Worm (Caenorhabditis elegans) whole organism, mixed stage, embryonic: ENCODE results near the gene C44C10.5.

Source experiments
- elt-1 ChIP-seq: sonication (generic microtip); optimal IDR thresholded peaks from 2 replicates; lab custom pipeline; 2017; ENCODE audit warnings: missing genetic modification characterization, mild to moderate bottlenecking, missing compliant biosample characterization, antibody characterized with exemption, moderate library complexity, borderline replicate concordance; ENCODE audit not compliant: insufficient read depth
- elt-3 ChIP-seq: fragments of 150-350 bp; optimal IDR thresholded peaks from 2 replicates; lab custom pipeline; 2014; ENCODE audit warnings: missing biosample characterization, missing genetic modification characterization
- flh-1 ChIP-seq: fragments of 200-800 bp; sonication (Bioruptor generic); optimal IDR thresholded peaks from 2 replicates; lab custom pipeline; 2018; ENCODE audit warnings: mild to moderate bottlenecking, missing genetic modification characterization, moderate library complexity, missing compliant biosample characterization
- ham-2 ChIP-seq: fragments of 200-800 bp; sonication (Bioruptor generic); optimal IDR thresholded peaks from 2 replicates; lab custom pipeline; 2018; ENCODE audit warnings: mild to moderate bottlenecking, missing genetic modification characterization, missing compliant biosample characterization
- mls-2 ChIP-seq: sonication (generic microtip); optimal IDR thresholded peaks from 2 replicates; lab custom pipeline; 2016; ENCODE audit warnings: mild to moderate bottlenecking, missing genetic modification characterization, moderate library complexity, missing compliant biosample characterization
- nhr-12 ChIP-seq: fragments of 150-350 bp; optimal IDR thresholded peaks from 2 replicates; lab custom pipeline; 2014; ENCODE audit warnings: missing biosample characterization, missing genetic modification characterization

- TF ChIP-seq elt-1 (tag; lab: Kevin White, UChicago) (no peak), ham-2 (GFP tag; lab: Kevin White, UChicago) (no peak), elt-3 (tag; lab: Kevin White, UChicago) (no peak), nhr-12 (tag; lab: Kevin White, UChicago) (no peak), mls-2 (tag; lab: Kevin White, UChicago) (no peak), flh-1 (GFP tag; lab: Kevin White, UChicago) (no peak)
Observed at ce11 chrX:11696696-11697095, 6.4 kb downstream of the C44C10.5 start, which contains the start of gene C44C10.12.
